Worm (Caenorhabditis elegans): Measurements from ENCODE around the gene B0361.11.

B0361.11 gene

DNA sequence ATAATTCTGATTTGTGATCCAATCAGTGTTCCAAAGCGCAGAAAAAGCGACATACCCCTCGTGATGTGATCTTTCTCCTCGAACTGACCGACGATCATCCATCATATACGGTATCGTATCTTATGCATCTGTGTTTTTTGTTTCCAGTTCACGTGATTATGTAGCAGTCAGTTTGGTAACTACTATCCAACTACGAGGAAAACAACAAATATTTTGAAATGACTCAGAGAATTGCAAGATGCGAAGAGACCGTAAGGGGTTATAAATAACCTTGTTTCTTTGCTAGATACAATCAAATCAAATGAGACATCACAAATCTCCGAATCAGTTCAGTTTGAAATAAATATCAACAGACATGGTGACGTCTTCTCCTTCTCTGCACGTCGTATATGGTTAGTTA lies 22.8 kb downstream of the B0361.11 start:
- TF ChIP-seq mep-1 (tag; optimal IDR thresholded peaks at IDR 0.05), result peak; percentile 41
- TF ChIP-seq unc-62 (GFP tag; optimal IDR thresholded peaks at IDR 0.05 in 1 of 2), result peak in 1 of 2 experiments; percentile 97
- TF ChIP-seq unc-62 (tag; optimal IDR thresholded peaks at IDR 0.05), result no peak
- TF ChIP-seq spr-3 (GFP tag; optimal IDR thresholded peaks at IDR 0.05), result no peak
- 0 out of 2 replicates have a peak, but pooled peaks have one; percentile 10 for TF ChIP-seq tra-1 (GFP tag; IDR thresholded peaks at IDR 0.05)
- peak; percentile 84 for TF ChIP-seq nhr-28 (tag; optimal IDR thresholded peaks at IDR 0.05)
- TF ChIP-seq hlh-11 (tag; optimal IDR thresholded peaks at IDR 0.05), result peak; percentile 63
- TF ChIP-seq dmd-6 (GFP tag; IDR thresholded peaks at IDR 0.05), result peak; percentile 40; the same call in 1 of the 2 replicates
- TF ChIP-seq hlh-30 (tag; optimal IDR thresholded peaks at IDR 0.05; ENCODE audit: insufficient read depth), result peak; percentile 79
- peak in 1 of 2 experiments; percentile 54 for TF ChIP-seq lsy-2 (tag; optimal IDR thresholded peaks at IDR 0.05)
- TF ChIP-seq nhr-48 (tag; optimal IDR thresholded peaks at IDR 0.05), result peak; percentile 52
- TF ChIP-seq mdl-1 (tag; optimal IDR thresholded peaks at IDR 0.05), result peak in 1 of 2 experiments; percentile 72
- TF ChIP-seq daf-16 (GFP tag; optimal IDR thresholded peaks at IDR 0.05), result no peak
- TF ChIP-seq daf-16 (tag; optimal IDR thresholded peaks at IDR 0.05), result no peak
- TF ChIP-seq ztf-7 (tag; optimal IDR thresholded peaks at IDR 0.05), result no peak
- TF ChIP-seq lin-1 (GFP tag; IDR thresholded peaks at IDR 0.05), result no peak

ce11 chrIII:7300763-7301162 lies 23.4 kb downstream of the B0361.11 start:
- no peak for TF ChIP-seq F37D6.2 (tag; optimal IDR thresholded peaks at IDR 0.05)
- TF ChIP-seq nhr-28 (tag; optimal IDR thresholded peaks at IDR 0.05), result peak; percentile 36
- peak; percentile 32 for TF ChIP-seq hlh-30 (tag; optimal IDR thresholded peaks at IDR 0.05; ENCODE audit: insufficient read depth)

DNA sequence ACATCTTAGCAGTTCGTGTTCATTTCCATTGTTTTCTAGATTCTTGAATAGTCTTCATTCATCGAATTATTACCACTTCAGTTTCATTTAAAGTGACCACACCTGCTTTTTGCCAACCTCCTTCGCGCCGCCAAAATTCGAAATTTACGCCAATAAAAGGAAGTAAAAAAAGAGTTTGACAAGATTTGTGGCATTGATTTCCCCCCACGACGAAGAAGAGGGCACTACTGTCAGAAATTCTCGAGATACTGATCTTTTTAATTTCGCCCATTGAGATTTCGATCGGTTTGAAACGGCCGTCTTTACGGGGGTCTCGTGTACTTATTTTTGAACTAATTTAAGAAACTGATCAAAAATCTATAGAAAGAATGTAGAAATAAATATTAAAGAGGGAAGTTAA lies 24.3 kb downstream of the B0361.11 start:
- no peak for TF ChIP-seq set-16 (GFP tag; IDR thresholded peaks at IDR 0.05)
- TF ChIP-seq unc-39 (tag; optimal IDR thresholded peaks at IDR 0.05), result no peak

DNA sequence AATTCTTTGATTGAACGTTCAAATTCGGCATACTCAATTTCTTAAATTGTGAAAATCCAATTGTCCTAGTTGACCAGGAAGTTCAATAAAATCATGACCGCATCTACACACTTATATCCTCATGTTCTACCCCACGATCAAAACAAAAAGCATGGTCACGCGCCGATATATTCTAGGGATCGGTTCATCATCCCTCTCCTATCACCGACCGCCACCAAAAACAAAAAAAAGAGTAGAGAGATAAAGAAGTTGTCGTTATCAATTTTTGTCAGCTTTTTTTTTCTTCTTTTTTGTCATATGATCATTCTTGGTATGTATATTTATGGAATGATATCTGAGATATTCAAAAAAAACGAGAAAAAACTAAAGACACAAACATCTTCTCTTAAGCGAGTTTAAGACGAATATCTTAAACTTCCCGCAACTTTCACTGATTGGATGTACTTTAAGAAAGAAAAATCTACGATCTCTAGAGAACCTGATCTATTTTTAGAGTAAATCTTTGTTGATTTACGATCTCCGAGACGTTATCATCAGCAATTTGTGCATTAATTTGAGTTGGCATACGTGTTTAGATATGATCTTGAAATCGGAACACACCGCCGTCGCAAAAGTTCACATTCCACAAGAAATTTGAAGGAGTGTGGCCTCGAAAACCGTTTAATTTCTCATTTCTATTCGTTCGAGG lies 27.7 kb downstream of the B0361.11 start:
- peak; percentile 48 for TF ChIP-seq mxl-3 (GFP tag; optimal IDR thresholded peaks at IDR 0.05)
- TF ChIP-seq hlh-30 (tag; optimal IDR thresholded peaks at IDR 0.05; ENCODE audit: insufficient read depth), result peak; percentile 77
- no peak for TF ChIP-seq mdl-1 (tag; optimal IDR thresholded peaks at IDR 0.05)
- peak; percentile 84 for TF ChIP-seq nhr-48 (tag; optimal IDR thresholded peaks at IDR 0.05)
- peak; percentile 80 for TF ChIP-seq nhr-28 (tag; optimal IDR thresholded peaks at IDR 0.05)
- peak; percentile 30; the same call in 1 of the 2 replicates for TF ChIP-seq dmd-6 (GFP tag; IDR thresholded peaks at IDR 0.05)
- TF ChIP-seq lsy-2 (tag; optimal IDR thresholded peaks at IDR 0.05), result peak in 1 of 2 experiments; percentile 16
- TF ChIP-seq dve-1 (tag; optimal IDR thresholded peaks at IDR 0.05; ENCODE audit: insufficient read depth), result peak; percentile 44
- no peak for TF ChIP-seq jun-1 (tag; optimal IDR thresholded peaks at IDR 0.05)
- peak; percentile 85 for TF ChIP-seq hlh-11 (tag; optimal IDR thresholded peaks at IDR 0.05)
- TF ChIP-seq dmd-8 (GFP tag; IDR thresholded peaks at IDR 0.05), result no peak
- TF ChIP-seq Y48G9A.11 (GFP tag; IDR thresholded peaks at IDR 0.05), result no peak
- peak; percentile 67 for TF ChIP-seq cey-2 (tag; optimal IDR thresholded peaks at IDR 0.05; ENCODE audit: borderline replicate concordance, insufficient read depth)
- no peak for TF ChIP-seq ceh-82 (tag; optimal IDR thresholded peaks at IDR 0.05)
- no peak for TF ChIP-seq T20F7.1 (GFP tag; optimal IDR thresholded peaks at IDR 0.05)
- TF ChIP-seq arid-1 (GFP tag; conservative IDR thresholded peaks at IDR 0.05), result no peak
- peak; percentile 17 for TF ChIP-seq dpl-1 (GFP tag; optimal IDR thresholded peaks at IDR 0.05)
- TF ChIP-seq unc-62 (GFP tag; optimal IDR thresholded peaks at IDR 0.05 in 1 of 2), result peak in 1 of 2 experiments; percentile 90
- TF ChIP-seq unc-62 (tag; optimal IDR thresholded peaks at IDR 0.05), result no peak
- TF ChIP-seq lin-29 (GFP tag; IDR thresholded peaks at IDR 0.05), result 0 out of 2 replicates have a peak, but pooled peaks have one; percentile 35

DNA sequence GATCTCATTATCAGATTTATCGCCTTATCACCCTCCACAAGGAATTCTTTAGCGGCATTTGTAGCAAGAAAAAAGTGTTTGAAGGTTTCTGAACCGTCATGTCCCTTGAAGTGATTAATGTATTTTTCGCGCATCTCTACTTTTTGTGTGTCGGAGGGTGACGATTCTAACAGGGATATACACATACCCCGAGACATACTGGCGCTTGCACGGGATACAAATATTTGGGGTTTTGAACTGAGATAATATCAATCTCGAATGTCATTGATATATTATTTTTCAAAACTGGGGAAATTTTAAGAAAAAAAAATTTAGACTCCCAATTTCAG lies 28.2 kb downstream of the B0361.11 start:
- TF ChIP-seq nhr-28 (tag; optimal IDR thresholded peaks at IDR 0.05), result peak; percentile 72
- no peak for TF ChIP-seq nhr-102 (tag; optimal IDR thresholded peaks at IDR 0.05)
- no peak for TF ChIP-seq F49E8.2 (tag; optimal IDR thresholded peaks at IDR 0.05; ENCODE audit: borderline replicate concordance)
- no peak for TF ChIP-seq hif-1 (tag; optimal IDR thresholded peaks at IDR 0.05)
- no peak for TF ChIP-seq dmd-8 (GFP tag; IDR thresholded peaks at IDR 0.05)
- no peak for TF ChIP-seq gei-8 (GFP tag; optimal IDR thresholded peaks at IDR 0.05)
- TF ChIP-seq ceh-28 (tag; optimal IDR thresholded peaks at IDR 0.05), result no peak
- no peak for TF ChIP-seq daf-16 (GFP tag; optimal IDR thresholded peaks at IDR 0.05)
- TF ChIP-seq daf-16 (tag; optimal IDR thresholded peaks at IDR 0.05), result no peak
- no peak for TF ChIP-seq D1046.2 (GFP tag; IDR thresholded peaks at IDR 0.05)
- TF ChIP-seq rbr-2 (tag; optimal IDR thresholded peaks at IDR 0.05), result no peak
- TF ChIP-seq arid-1 (GFP tag; conservative IDR thresholded peaks at IDR 0.05), result no peak
- TF ChIP-seq daf-8 (GFP tag; IDR thresholded peaks at IDR 0.05), result no peak
- no peak for TF ChIP-seq ctbp-1 (GFP tag; IDR thresholded peaks at IDR 0.05)
- no peak for TF ChIP-seq Y75B8A.6 (GFP tag; IDR thresholded peaks at IDR 0.05)
- TF ChIP-seq skn-1 (tag; optimal IDR thresholded peaks at IDR 0.05), result no peak
- peak; percentile 31 for TF ChIP-seq hlh-11 (tag; optimal IDR thresholded peaks at IDR 0.05)
- TF ChIP-seq aha-1 (tag), result peak; percentile 24
